Worm (Caenorhabditis elegans) whole organism, L2 larva: ENCODE results near the gene Y57G11A.2.
A peak's percentile ranks its signal among the peaks of the same experiment; 100 is the strongest.

Experiments used
- C34F6.9 ChIP-seq: fragments of 150-350 bp; optimal IDR thresholded peaks from 2 replicates; lab custom pipeline; 2014; ENCODE audit warnings: missing biosample characterization, missing genetic modification characterization
- F13H6.1 ChIP-seq: sonication (generic microtip); optimal IDR thresholded peaks from 2 replicates; lab custom pipeline; 2016; ENCODE audit warnings: missing genetic modification characterization, missing compliant biosample characterization
- Y55F3AM.14 ChIP-seq: fragments of 200-800 bp; sonication (Bioruptor generic); optimal IDR thresholded peaks from 2 replicates; lab custom pipeline; 2018; ENCODE audit warnings: mild to moderate bottlenecking, missing genetic modification characterization, missing compliant biosample characterization
- ZK546.5 ChIP-seq: sonication (generic microtip); optimal IDR thresholded peaks from 2 replicates; lab custom pipeline; 2017; ENCODE audit warnings: missing biosample characterization, missing genetic modification characterization
- alr-1 ChIP-seq: fragments of 150-350 bp; optimal IDR thresholded peaks from 2 replicates; lab custom pipeline; 2014; ENCODE audit warnings: missing biosample characterization, missing genetic modification characterization
- aly-2 ChIP-seq: fragments of 150-350 bp; optimal IDR thresholded peaks from 2 replicates; lab custom pipeline; 2014; ENCODE audit warnings: missing biosample characterization, missing genetic modification characterization
- ceh-82 ChIP-seq: fragments of 150-350 bp; optimal IDR thresholded peaks from 2 replicates; lab custom pipeline; 2014; ENCODE audit warnings: missing biosample characterization, missing genetic modification characterization
- crh-2 ChIP-seq: sonication (generic microtip); optimal IDR thresholded peaks from 2 replicates; lab custom pipeline; 2017; ENCODE audit warnings: missing biosample characterization, missing genetic modification characterization
- dmd-4 ChIP-seq: sonication (generic microtip); optimal IDR thresholded peaks from 2 replicates; lab custom pipeline; 2017; ENCODE audit warnings: missing biosample characterization, missing genetic modification characterization
- egl-27 ChIP-seq: sonication (generic microtip); optimal IDR thresholded peaks from 3 replicates; lab custom pipeline; 2017; ENCODE audit warnings: missing biosample characterization, missing genetic modification reagents, missing genetic modification characterization
- elt-1 ChIP-seq: fragments of 150-350 bp; optimal IDR thresholded peaks from 2 replicates; lab custom pipeline; 2014; ENCODE audit warnings: missing biosample characterization, missing genetic modification characterization
- fos-1 ChIP-seq: fragments of 150-350 bp; optimal IDR thresholded peaks from 2 replicates; lab custom pipeline; 2014; ENCODE audit warnings: missing biosample characterization, missing genetic modification characterization
- lin-11 ChIP-seq: fragments of 150-350 bp; sonication (generic microtip); optimal IDR thresholded peaks from 2 replicates; lab custom pipeline; 2014; ENCODE audit warnings: missing biosample characterization, missing genetic modification characterization, inconsistent platforms, mixed read lengths
- lin-39 ChIP-seq: fragments of 150-350 bp; optimal IDR thresholded peaks from 2 replicates; lab custom pipeline; 2014; ENCODE audit warnings: missing biosample characterization, missing genetic modification reagents, missing genetic modification characterization
- lsy-2 ChIP-seq, 2 experiments: fragments of 150-350 bp in 1 of 2; sonication (generic microtip) in 1 of 2; optimal IDR thresholded peaks; 2 replicates each; lab custom pipeline; 2014 to 2017; ENCODE audit warnings: missing biosample characterization in 2 of 2, missing genetic modification characterization in 2 of 2
- mab-5 ChIP-seq: fragments of 150-350 bp; optimal IDR thresholded peaks from 2 replicates; lab custom pipeline; 2014; ENCODE audit warnings: missing biosample characterization, missing genetic modification characterization
- mdl-1 ChIP-seq, 2 experiments: fragments of 150-350 bp in 1 of 2; sonication (generic microtip) in 1 of 2; optimal IDR thresholded peaks; 2 replicates each; lab custom pipeline; 2017; ENCODE audit warnings: missing biosample characterization in 2 of 2, missing genetic modification characterization in 2 of 2
- nhr-10 ChIP-seq: sonication (generic microtip); optimal IDR thresholded peaks from 2 replicates; lab custom pipeline; 2017; ENCODE audit warnings: missing biosample characterization, missing genetic modification characterization
- nhr-11 ChIP-seq: fragments of 150-350 bp; optimal IDR thresholded peaks from 2 replicates; lab custom pipeline; 2014; ENCODE audit warnings: missing biosample characterization, missing genetic modification characterization
- nhr-12 ChIP-seq: fragments of 150-350 bp; optimal IDR thresholded peaks from 2 replicates; lab custom pipeline; 2014; ENCODE audit warnings: missing biosample characterization, missing genetic modification characterization
- nhr-129 ChIP-seq: fragments of 150-350 bp; optimal IDR thresholded peaks from 2 replicates; lab custom pipeline; 2014; ENCODE audit warnings: missing biosample characterization, missing genetic modification characterization
- nhr-21 ChIP-seq: fragments of 150-350 bp; optimal IDR thresholded peaks from 2 replicates; lab custom pipeline; 2014; ENCODE audit warnings: missing biosample characterization, missing genetic modification characterization
- nhr-23 ChIP-seq: fragments of 150-350 bp; optimal IDR thresholded peaks from 2 replicates; lab custom pipeline; 2014; ENCODE audit warnings: missing biosample characterization, missing genetic modification reagents, missing genetic modification characterization
- nhr-237 ChIP-seq: fragments of 150-350 bp; optimal IDR thresholded peaks from 2 replicates; lab custom pipeline; 2014; ENCODE audit warnings: missing biosample characterization, missing genetic modification characterization
- nhr-25 ChIP-seq: fragments of 150-350 bp; sonication (generic microtip); optimal IDR thresholded peaks from 3 replicates; lab custom pipeline; 2014; ENCODE audit warnings: missing biosample characterization, missing genetic modification characterization
- nhr-6 ChIP-seq: fragments of 150-350 bp; optimal IDR thresholded peaks from 2 replicates; lab custom pipeline; 2014; ENCODE audit warnings: missing biosample characterization, missing genetic modification characterization
- nhr-77 ChIP-seq: fragments of 150-350 bp; optimal IDR thresholded peaks from 2 replicates; lab custom pipeline; 2014; ENCODE audit warnings: missing biosample characterization, missing genetic modification characterization
- peb-1 ChIP-seq: fragments of 150-350 bp; optimal IDR thresholded peaks from 2 replicates; lab custom pipeline; 2014; ENCODE audit warnings: missing biosample characterization, missing genetic modification characterization
- sem-4 ChIP-seq: fragments of 150-350 bp; optimal IDR thresholded peaks from 2 replicates; lab custom pipeline; 2014; ENCODE audit warnings: missing biosample characterization, missing genetic modification reagents, missing genetic modification characterization
- skn-1 ChIP-seq: sonication (generic microtip); optimal IDR thresholded peaks from 2 replicates; lab custom pipeline; 2017; ENCODE audit warnings: missing biosample characterization, missing genetic modification characterization
- sma-9 ChIP-seq, 2 experiments: fragments of 150-350 bp in 1 of 2; sonication (generic microtip) in 1 of 2; optimal IDR thresholded peaks; 2 replicates each; lab custom pipeline; 2014 to 2016; ENCODE audit warnings: missing genetic modification characterization in 2 of 2, mild to moderate bottlenecking in 1 of 2, missing biosample characterization in 1 of 2, missing compliant biosample characterization in 1 of 2, missing genetic modification reagents in 1 of 2, moderate library complexity in 1 of 2
- snpc-4 ChIP-seq: fragments of 150-350 bp; optimal IDR thresholded peaks from 2 replicates; lab custom pipeline; 2014; ENCODE audit warnings: missing biosample characterization, missing genetic modification characterization
- unc-39 ChIP-seq: fragments of 150-350 bp; optimal IDR thresholded peaks from 2 replicates; lab custom pipeline; 2014; ENCODE audit warnings: missing biosample characterization, missing genetic modification characterization
- unc-55 ChIP-seq: fragments of 150-350 bp; sonication (generic microtip); optimal IDR thresholded peaks from 3 replicates; lab custom pipeline; 2014; ENCODE audit warnings: missing biosample characterization, missing genetic modification reagents, missing genetic modification characterization
- zag-1 ChIP-seq: fragments of 150-350 bp; optimal IDR thresholded peaks from 2 replicates; lab custom pipeline; 2014; ENCODE audit warnings: missing biosample characterization, missing genetic modification characterization
- ztf-11 ChIP-seq: sonication (generic microtip); optimal IDR thresholded peaks from 2 replicates; lab custom pipeline; 2017; ENCODE audit warnings: missing biosample characterization, missing genetic modification characterization

Gene Y57G11A.2

DNA sequence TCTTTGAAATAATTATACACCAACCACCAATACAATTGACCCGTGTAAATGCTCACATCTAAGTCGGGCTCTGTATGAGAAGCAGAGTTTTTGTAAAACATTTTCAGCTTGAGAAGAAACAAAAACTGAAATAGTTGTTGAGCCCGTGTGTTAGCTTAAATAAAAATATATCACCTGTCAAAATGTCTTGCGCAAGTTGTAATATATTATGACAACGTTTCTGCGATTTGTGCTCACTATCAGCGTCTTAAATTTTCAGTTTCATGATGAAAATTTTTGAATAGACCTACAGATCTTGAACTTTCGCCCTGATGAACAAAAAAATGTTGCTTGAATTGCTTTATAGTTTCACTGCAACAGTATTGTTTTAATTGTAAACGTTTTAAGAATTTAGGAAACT, 15.6 kb upstream of the Y57G11A.2 start, which contains the start of gene T27E7.4:
Gene T27E7.4, minus strand, starts transcription at position 101 of the 400 bp plus-strand sequence.
- no peak for TF ChIP-seq nhr-77 (tag; lab: Kevin White, UChicago)
- TF ChIP-seq Y55F3AM.14 (GFP tag; lab: Kevin White, UChicago) = no peak
- TF ChIP-seq sem-4 (tag; lab: Kevin White, UChicago) = no peak
- TF ChIP-seq nhr-21 (tag; lab: Kevin White, UChicago) = no peak
- TF ChIP-seq nhr-23 (tag; lab: Kevin White, UChicago) = no peak
- no peak for TF ChIP-seq elt-1 (tag; lab: Kevin White, UChicago)
- TF ChIP-seq zag-1 = no peak
- no peak for TF ChIP-seq mab-5 (tag; lab: Kevin White, UChicago)
- no peak for TF ChIP-seq lin-39 (tag; lab: Kevin White, UChicago)
- TF ChIP-seq mdl-1 (tag; optimal IDR thresholded peaks at IDR 0.05; lab: Kevin White, UChicago) = no peak
- TF ChIP-seq, all 48 proteins: peak for 0

- no peak for TF ChIP-seq skn-1 (tag; lab: Kevin White, UChicago)
- TF ChIP-seq F13H6.1 (tag; lab: Kevin White, UChicago) = no peak
- TF ChIP-seq unc-55 (GFP tag; lab: Kevin White, UChicago) = no peak
- TF ChIP-seq nhr-129 (tag; lab: Kevin White, UChicago) = peak; percentile 13
- no peak for TF ChIP-seq fos-1 (tag; lab: Kevin White, UChicago)
- no peak for TF ChIP-seq snpc-4 (tag; lab: Kevin White, UChicago)
Observed at ce11 chrIV:14532366-14532765, 13.0 kb upstream of the Y57G11A.2 start.

- TF ChIP-seq mab-5 (tag; lab: Kevin White, UChicago) (no peak), dmd-4 (tag; lab: Kevin White, UChicago) (no peak), unc-39 (no peak), sma-9 (GFP tag; optimal IDR thresholded peaks at IDR 0.05; lab: Kevin White, UChicago) (no peak), sma-9 (tag; optimal IDR thresholded peaks at IDR 0.05; lab: Kevin White, UChicago) (no peak), nhr-10 (tag; lab: Kevin White, UChicago) (no peak), ceh-82 (tag; lab: Kevin White, UChicago) (no peak), sem-4 (tag; lab: Kevin White, UChicago) (no peak), nhr-129 (tag; lab: Kevin White, UChicago) (no peak), nhr-23 (tag; lab: Kevin White, UChicago) (no peak), aly-2 (tag; lab: Kevin White, UChicago) (no peak), elt-1 (tag; lab: Kevin White, UChicago) (no peak), lsy-2 (tag; optimal IDR thresholded peaks at IDR 0.05; lab: Kevin White, UChicago) (no peak), nhr-11 (tag; lab: Kevin White, UChicago) (no peak), lin-11 (tag; lab: Kevin White, UChicago) (no peak), skn-1 (tag; lab: Kevin White, UChicago) (no peak), C34F6.9 (no peak)
Observed at ce11 chrIV:14530031-14530430, 10.7 kb upstream of the Y57G11A.2 start.

- no peak for TF ChIP-seq elt-1 (tag; lab: Kevin White, UChicago)
- TF ChIP-seq lsy-2 (tag; optimal IDR thresholded peaks at IDR 0.05; lab: Kevin White, UChicago) = no peak
- no peak for TF ChIP-seq nhr-129 (tag; lab: Kevin White, UChicago)
- TF ChIP-seq fos-1 (tag; lab: Kevin White, UChicago) = no peak
- TF ChIP-seq Y55F3AM.14 (GFP tag; lab: Kevin White, UChicago) = no peak
- TF ChIP-seq mab-5 (tag; lab: Kevin White, UChicago) = no peak
- TF ChIP-seq nhr-12 = no peak
- no peak for TF ChIP-seq nhr-25 (tag; lab: Kevin White, UChicago)
- TF ChIP-seq peb-1 = no peak
- no peak for TF ChIP-seq crh-2 (tag; lab: Kevin White, UChicago)
- TF ChIP-seq sma-9 (GFP tag; optimal IDR thresholded peaks at IDR 0.05; lab: Kevin White, UChicago) = no peak
- no peak for TF ChIP-seq sma-9 (tag; optimal IDR thresholded peaks at IDR 0.05; lab: Kevin White, UChicago)
- TF ChIP-seq nhr-237 (tag; lab: Kevin White, UChicago) = no peak
- TF ChIP-seq nhr-6 (tag; lab: Kevin White, UChicago) = no peak
- no peak for TF ChIP-seq ZK546.5
- no peak for TF ChIP-seq ztf-11
- TF ChIP-seq nhr-11 (tag; lab: Kevin White, UChicago) = no peak
- no peak for TF ChIP-seq aly-2 (tag; lab: Kevin White, UChicago)
- no peak for TF ChIP-seq alr-1 (tag; lab: Kevin White, UChicago)
- TF ChIP-seq egl-27 = no peak
- TF ChIP-seq, all 48 proteins: peak for 0
Observed at ce11 chrIV:14528718-14529117, 9.4 kb upstream of the Y57G11A.2 start, which contains the start of gene T27E7.3. Gene T27E7.3 (plus strand): TSS chrIV:14529018.
